Fruit fly (Drosophila melanogaster): Measurements from ENCODE around the gene CG11679.

- TF ChIP-seq CG8478 (optimal IDR thresholded peaks at IDR 0.05) (no peak), CTCF (optimal IDR thresholded peaks at IDR 0.05) (no peak)
Measured at dm6 chrX:15697581-15698208, 41.1 kb downstream of the CG11679 start.

Data from S2 (cell line).